Worm (Caenorhabditis elegans): ENCODE data around the gene Y116A8C.3.
A peak's percentile ranks its signal among the peaks of the same experiment; 100 is the strongest.

The Y116A8C.3 gene

DNA sequence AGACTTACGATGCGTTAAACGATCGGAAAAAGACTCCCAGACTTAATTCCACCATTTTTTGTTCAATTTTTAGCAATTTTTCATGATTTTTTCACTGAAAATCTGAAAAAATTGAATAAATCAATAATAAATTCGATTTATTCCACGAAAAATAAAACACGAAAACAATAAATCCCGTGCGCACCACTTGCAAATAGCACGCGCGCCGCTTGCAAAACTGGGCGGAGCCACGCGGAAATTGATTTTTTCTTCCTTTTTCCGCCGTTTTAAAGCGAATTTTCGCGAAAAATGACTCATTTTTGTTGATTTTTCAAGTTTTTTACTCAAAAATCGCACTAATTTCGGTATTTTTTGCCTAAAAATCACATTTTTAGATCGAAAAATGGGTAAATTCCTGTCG is 30.9 kb downstream of the Y116A8C.3 start, which contains the start of the genes Y116A8C.9 and arf-6:
Gene Y116A8C.9 (minus strand): TSS at position 55 of the 400 bp plus-strand sequence.
Gene arf-6 (plus strand): TSS at position 375 of the 400 bp plus-strand sequence.
- peak; percentile 53 to 61 for TF ChIP-seq lsy-2 (tag; optimal IDR thresholded peaks at IDR 0.05)
- no peak for TF ChIP-seq ZK546.5 (tag; optimal IDR thresholded peaks at IDR 0.05)
- peak; percentile 54 for TF ChIP-seq fos-1 (tag; optimal IDR thresholded peaks at IDR 0.05)
- no peak for TF ChIP-seq zag-1 (tag; optimal IDR thresholded peaks at IDR 0.05)
- TF ChIP-seq lin-13 (GFP tag; optimal IDR thresholded peaks at IDR 0.05), result peak; percentile 41
- TF ChIP-seq ztf-11 (tag; optimal IDR thresholded peaks at IDR 0.05), result no peak
- no peak for TF ChIP-seq egl-27 (tag; optimal IDR thresholded peaks at IDR 0.05)
- TF ChIP-seq sem-4 (tag; optimal IDR thresholded peaks at IDR 0.05), result peak; percentile 14
- peak; percentile 67 for TF ChIP-seq unc-55 (GFP tag; optimal IDR thresholded peaks at IDR 0.05)
- TF ChIP-seq ztf-4 (tag; optimal IDR thresholded peaks at IDR 0.05), result no peak
- TF ChIP-seq lin-11 (tag; optimal IDR thresholded peaks at IDR 0.05), result peak; percentile 62
- TF ChIP-seq elt-1 (tag; optimal IDR thresholded peaks at IDR 0.05), result no peak
- TF ChIP-seq nhr-129 (tag; optimal IDR thresholded peaks at IDR 0.05), result peak; percentile 42
- TF ChIP-seq F13H6.1 (tag; optimal IDR thresholded peaks at IDR 0.05), result peak; percentile 79
- peak; percentile 67 for TF ChIP-seq C34F6.9 (tag; optimal IDR thresholded peaks at IDR 0.05)
- TF ChIP-seq mab-5 (tag; optimal IDR thresholded peaks at IDR 0.05), result peak; percentile 22
- TF ChIP-seq crh-2 (tag; optimal IDR thresholded peaks at IDR 0.05), result peak; percentile 58
- TF ChIP-seq Y55F3AM.14 (GFP tag; optimal IDR thresholded peaks at IDR 0.05), result no peak
- no peak for TF ChIP-seq nhr-21 (tag; optimal IDR thresholded peaks at IDR 0.05)
- TF ChIP-seq ceh-16 (tag; optimal IDR thresholded peaks at IDR 0.05), result no peak
- TF ChIP-seq sma-3 (GFP tag; optimal IDR thresholded peaks at IDR 0.05), result peak; percentile 58
- TF ChIP-seq gmeb-1 (tag; optimal IDR thresholded peaks at IDR 0.05), result peak; percentile 70

ce11 chrIV:16949767-16950166 is 33.9 kb downstream of the Y116A8C.3 start, which contains the start of gene rad-54.B:
TSS of gene rad-54.B (plus strand) at chrIV:16950067.
- TF ChIP-seq unc-39 (tag; optimal IDR thresholded peaks at IDR 0.05) (no peak), ztf-1 (GFP tag; conservative IDR thresholded peaks at IDR 0.05) (no peak), elt-1 (tag; optimal IDR thresholded peaks at IDR 0.05) (no peak), ZK546.5 (tag; optimal IDR thresholded peaks at IDR 0.05) (no peak), mbf-1 (tag; optimal IDR thresholded peaks at IDR 0.05) (no peak), lin-11 (tag; optimal IDR thresholded peaks at IDR 0.05) (no peak), lin-39 (tag; optimal IDR thresholded peaks at IDR 0.05) (no peak), nhr-77 (tag; optimal IDR thresholded peaks at IDR 0.05) (no peak), sem-4 (tag; optimal IDR thresholded peaks at IDR 0.05) (no peak), snpc-4 (tag; optimal IDR thresholded peaks at IDR 0.05) (no peak), ztf-4 (tag; optimal IDR thresholded peaks at IDR 0.05) (no peak), dmd-4 (tag; optimal IDR thresholded peaks at IDR 0.05) (no peak)

DNA sequence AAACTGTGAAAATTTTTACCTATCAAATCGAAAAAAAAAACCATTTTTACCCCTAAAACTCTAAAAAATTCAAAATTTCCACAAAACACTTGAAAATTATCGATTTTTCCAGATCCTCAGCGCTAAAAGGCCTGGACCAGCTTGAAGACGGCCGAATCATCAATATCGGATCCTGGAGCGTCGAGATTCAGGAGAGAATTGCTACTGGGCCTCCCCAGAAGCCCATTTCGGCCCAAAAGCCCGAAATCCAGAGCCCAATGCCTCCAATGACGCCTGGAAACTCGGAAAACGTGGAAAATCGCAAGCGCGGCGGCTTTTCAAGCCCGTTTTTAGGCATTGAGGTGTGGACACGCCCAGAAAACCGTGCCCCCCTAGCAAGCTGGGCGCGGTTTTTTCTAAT is 36.5 kb downstream of the Y116A8C.3 start:
- TF ChIP-seq crh-2 (tag; optimal IDR thresholded peaks at IDR 0.05) (no peak), Y55F3AM.14 (GFP tag; optimal IDR thresholded peaks at IDR 0.05) (no peak), lin-39 (tag; optimal IDR thresholded peaks at IDR 0.05) (no peak), lin-11 (tag; optimal IDR thresholded peaks at IDR 0.05) (no peak), elt-3 (tag; optimal IDR thresholded peaks at IDR 0.05) (no peak), snpc-4 (tag; optimal IDR thresholded peaks at IDR 0.05) (no peak), nhr-21 (tag; optimal IDR thresholded peaks at IDR 0.05) (no peak), alr-1 (tag; optimal IDR thresholded peaks at IDR 0.05) (no peak), skn-1 (tag; optimal IDR thresholded peaks at IDR 0.05) (no peak), nhr-6 (tag; optimal IDR thresholded peaks at IDR 0.05) (no peak)

ce11 chrIV:16962445-16962844 is 46.6 kb downstream of the Y116A8C.3 start:
- no peak for TF ChIP-seq dmd-4 (tag; optimal IDR thresholded peaks at IDR 0.05)
- no peak for TF ChIP-seq lin-39 (tag; optimal IDR thresholded peaks at IDR 0.05)
- no peak for TF ChIP-seq sem-4 (tag; optimal IDR thresholded peaks at IDR 0.05)
- TF ChIP-seq mab-5 (tag; optimal IDR thresholded peaks at IDR 0.05), result no peak

Data from whole organism, L2 larva.